Worm (Caenorhabditis elegans): Measurements from ENCODE around the gene eif-3.G.

DNA sequence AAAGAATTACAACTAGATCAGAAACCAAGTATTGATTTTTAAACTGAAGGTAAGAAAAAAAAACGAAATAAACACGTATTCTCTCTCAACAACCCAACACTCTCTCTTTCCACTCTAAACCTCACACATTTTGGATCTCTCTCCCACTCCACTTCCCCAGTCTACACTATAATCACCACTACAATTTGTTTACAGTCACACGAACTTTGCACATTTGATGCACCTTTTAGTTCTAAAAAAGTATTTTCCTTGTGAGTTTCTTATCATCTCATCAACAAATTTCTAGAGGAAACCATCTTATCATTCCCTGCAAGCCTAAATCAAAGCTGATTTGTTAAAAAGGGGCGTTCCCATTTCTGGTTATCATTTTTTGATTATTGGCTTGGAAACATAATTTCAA, 42.0 kb downstream of the eif-3.G start:
- TF ChIP-seq ama-1 (optimal IDR thresholded peaks at IDR 0.05) (no peak), tbx-11 (GFP tag; IDR thresholded peaks at IDR 0.05) (no peak), aly-1 (tag; optimal IDR thresholded peaks at IDR 0.05) (no peak), hnd-1 (tag; optimal IDR thresholded peaks at IDR 0.05) (no peak), sea-1 (GFP tag; conservative IDR thresholded peaks at IDR 0.05) (no peak), flt-1 (GFP tag; IDR thresholded peaks at IDR 0.05) (no peak), B0310.2 (tag; optimal IDR thresholded peaks at IDR 0.05) (no peak), pes-1 (GFP tag; IDR thresholded peaks at IDR 0.05) (no peak), ets-7 (tag; optimal IDR thresholded peaks at IDR 0.05) (no peak), ceh-13 (GFP tag; optimal IDR thresholded peaks at IDR 0.05) (no peak)

Data from whole organism, early embryonic.